Fruit fly (Drosophila melanogaster) whole organism, embryonic: ENCODE results near the gene CG31800.
A peak's percentile ranks its signal among the peaks of the same experiment; 100 is the strongest.

ENCODE experiments used
- Antp ChIP-seq: fragments of 200-800 bp; sonication (Bioruptor generic); optimal IDR thresholded peaks from 3 replicates; lab custom pipeline; 2016; ENCODE audit warnings: missing biosample characterization, missing genetic modification characterization
- Atf-2 ChIP-seq: fragments of 200-800 bp; sonication (Bioruptor generic); optimal IDR thresholded peaks from 2 replicates; lab custom pipeline; 2016; ENCODE audit warnings: missing biosample characterization, missing genetic modification characterization
- Blimp-1 ChIP-seq: fragments of 200-800 bp; sonication (Bioruptor generic); optimal IDR thresholded peaks from 3 replicates; lab custom pipeline; 2018; ENCODE audit warnings: missing biosample characterization, missing genetic modification characterization, mild to moderate bottlenecking, moderate library complexity, missing genetic modification reagents
- CG10321 ChIP-seq: fragments of 200-800 bp; sonication (Bioruptor generic); IDR thresholded peaks from 2 replicates; pipeline ENCODE4 v1.3.6; 2022; ENCODE audit warnings: missing biosample characterization, missing genetic modification characterization
- CG10543 ChIP-seq: fragments of 200-800 bp; sonication (Bioruptor generic); optimal IDR thresholded peaks from 3 replicates; lab custom pipeline; 2017; ENCODE audit warnings: missing biosample characterization, mild to moderate bottlenecking, missing genetic modification characterization, moderate library complexity
- CG10959 ChIP-seq: fragments of 200-800 bp; sonication (Bioruptor generic); IDR thresholded peaks from 2 replicates; pipeline ENCODE4 v1.3.6; 2022; ENCODE audit warnings: missing biosample characterization, missing genetic modification characterization
- CG15011 ChIP-seq: fragments of 200-800 bp; sonication (Bioruptor generic); optimal IDR thresholded peaks from 3 replicates; lab custom pipeline; 2018; ENCODE audit warnings: missing biosample characterization, mild to moderate bottlenecking, missing genetic modification characterization
- CG15269 ChIP-seq: fragments of 200-800 bp; sonication (Bioruptor generic); optimal IDR thresholded peaks from 2 replicates; lab custom pipeline; 2018; ENCODE audit warnings: missing biosample characterization, mild to moderate bottlenecking, missing genetic modification characterization, moderate library complexity
- CG15514 ChIP-seq: fragments of 200-800 bp; sonication (Bioruptor generic); optimal IDR thresholded peaks from 3 replicates; lab custom pipeline; 2017; ENCODE audit warnings: missing biosample characterization, missing genetic modification characterization, mild to moderate bottlenecking, moderate library complexity, missing genetic modification reagents
- CG18599 ChIP-seq: fragments of 200-800 bp; sonication (Bioruptor generic); optimal IDR thresholded peaks from 3 replicates; lab custom pipeline; 2017; ENCODE audit warnings: missing biosample characterization, missing genetic modification characterization, mild to moderate bottlenecking, moderate library complexity, missing genetic modification reagents
- CG2199 ChIP-seq: fragments of 200-800 bp; sonication (Bioruptor generic); IDR thresholded peaks from 3 replicates; pipeline ENCODE4 v1.3.6; 2022; ENCODE audit warnings: missing biosample characterization, missing genetic modification characterization
- CG2678 ChIP-seq: fragments of 200-800 bp; sonication (Bioruptor generic); optimal IDR thresholded peaks from 3 replicates; lab custom pipeline; 2019; ENCODE audit warnings: missing biosample characterization, mild to moderate bottlenecking, missing genetic modification characterization, moderate library complexity
- CG34376 ChIP-seq: fragments of 200-800 bp; sonication (Bioruptor generic); optimal IDR thresholded peaks from 2 replicates; lab custom pipeline; 2018; ENCODE audit warnings: missing biosample characterization, mild to moderate bottlenecking, missing genetic modification characterization
- CG6813 ChIP-seq: fragments of 200-800 bp; sonication (Bioruptor generic); optimal IDR thresholded peaks from 2 replicates; lab custom pipeline; 2017; ENCODE audit warnings: missing biosample characterization, missing genetic modification characterization, mild to moderate bottlenecking, moderate library complexity, missing genetic modification reagents
- CG7786 ChIP-seq: fragments of 200-800 bp; sonication (Bioruptor generic); optimal IDR thresholded peaks from 2 replicates; lab custom pipeline; 2016; ENCODE audit warnings: missing biosample characterization, missing genetic modification characterization
- Fer1 ChIP-seq: fragments of 200-800 bp; sonication (Bioruptor generic); optimal IDR thresholded peaks from 2 replicates; lab custom pipeline; 2017; ENCODE audit warnings: missing biosample characterization, mild to moderate bottlenecking, missing genetic modification characterization
- GATAe ChIP-seq: fragments of 200-800 bp; sonication (Bioruptor generic); conservative IDR thresholded peaks from 2 replicates; pipeline ENCODE4 v1.3.6; 2022; ENCODE audit warnings: missing biosample characterization, missing genetic modification characterization
- Hey ChIP-seq: fragments of 200-800 bp; sonication (Bioruptor generic); optimal IDR thresholded peaks from 3 replicates; lab custom pipeline; 2018; ENCODE audit warnings: missing biosample characterization, mild to moderate bottlenecking, missing genetic modification characterization
- HmgZ ChIP-seq: fragments of 200-800 bp; sonication (Bioruptor generic); optimal IDR thresholded peaks from 2 replicates; lab custom pipeline; 2018; ENCODE audit warnings: missing biosample characterization, mild to moderate bottlenecking, missing genetic modification characterization
- Hr78 ChIP-seq, 2 experiments: fragments of 200-800 bp in 1 of 2; fragments of >200 bp in 1 of 2; sonication (Bioruptor generic) in 1 of 2; optimal IDR thresholded peaks; 2 replicates each; lab custom pipeline; 2017 to 2019; ENCODE audit warnings: missing biosample characterization in 2 of 2, missing genetic modification characterization in 2 of 2, mild to moderate bottlenecking in 1 of 2, moderate library complexity in 1 of 2
- Jarid2 ChIP-seq: fragments of 200-800 bp; sonication (Bioruptor generic); optimal IDR thresholded peaks from 3 replicates; lab custom pipeline; 2017; ENCODE audit warnings: mild to moderate bottlenecking, missing biosample characterization, missing genetic modification reagents, missing genetic modification characterization
- Nf-YB ChIP-seq: fragments of 200-800 bp; sonication (Bioruptor generic); optimal IDR thresholded peaks from 3 replicates; lab custom pipeline; 2019; ENCODE audit warnings: missing biosample characterization, mild to moderate bottlenecking, missing genetic modification characterization, moderate library complexity
- Nf-YC ChIP-seq: fragments of 200-800 bp; optimal IDR thresholded peaks from 3 replicates; lab custom pipeline; 2019; ENCODE audit warnings: missing biosample characterization, mild to moderate bottlenecking, missing genetic modification characterization, moderate library complexity
- Pdp1 ChIP-seq, 2 experiments: fragments of 200-800 bp; sonication (Bioruptor generic); optimal IDR thresholded peaks; 3 replicates each; lab custom pipeline; 2016; ENCODE audit warnings: missing biosample characterization in 2 of 2, missing genetic modification characterization in 2 of 2, mild to moderate bottlenecking in 1 of 2, moderate library complexity in 1 of 2
- cg ChIP-seq: fragments of 200-800 bp; sonication (Bioruptor generic); optimal IDR thresholded peaks from 3 replicates; lab custom pipeline; 2019; ENCODE audit warnings: missing biosample characterization, mild to moderate bottlenecking, missing genetic modification characterization, moderate library complexity
- chinmo ChIP-seq: fragments of 200-800 bp; sonication (Bioruptor generic); IDR thresholded peaks from 4 replicates; pipeline ENCODE4 v1.3.6; 2022; ENCODE audit warnings: missing biosample characterization, missing genetic modification characterization; ENCODE audit not compliant: partially characterized antibody
- exex ChIP-seq: fragments of 200-800 bp; sonication (Bioruptor generic); optimal IDR thresholded peaks from 4 replicates; lab custom pipeline; 2018; ENCODE audit warnings: missing biosample characterization, mild to moderate bottlenecking, missing genetic modification characterization, moderate library complexity
- lab ChIP-seq: fragments of 200-800 bp; sonication (Bioruptor generic); optimal IDR thresholded peaks from 3 replicates; lab custom pipeline; 2017; ENCODE audit warnings: missing biosample characterization, missing genetic modification characterization, mild to moderate bottlenecking, moderate library complexity, missing genetic modification reagents
- lola ChIP-seq, 3 experiments: fragments of >200 bp in 2 of 3; fragments of 200-800 bp in 1 of 3; sonication (Bioruptor generic) in 1 of 3; optimal IDR thresholded peaks; 2 replicates each; lab custom pipeline; 2017 to 2019; ENCODE audit warnings: missing biosample characterization in 3 of 3, missing genetic modification characterization in 3 of 3, mild to moderate bottlenecking in 1 of 3, moderate library complexity in 1 of 3
- mirr ChIP-seq: fragments of 200-800 bp; sonication (Bioruptor generic); optimal IDR thresholded peaks from 3 replicates; lab custom pipeline; 2018; ENCODE audit warnings: missing biosample characterization, mild to moderate bottlenecking, missing genetic modification characterization
- otp ChIP-seq: fragments of 200-800 bp; sonication (Bioruptor generic); IDR thresholded peaks from 3 replicates; pipeline ENCODE4, ENCODE4 v1.3.6; 2022; ENCODE audit warnings: missing biosample characterization, missing genetic modification characterization
- sd ChIP-seq: fragments of 200-800 bp; sonication (Bioruptor generic); optimal IDR thresholded peaks from 3 replicates; lab custom pipeline; 2018; ENCODE audit warnings: missing biosample characterization, mild to moderate bottlenecking, missing genetic modification characterization, moderate library complexity
- seq ChIP-seq: fragments of 200-800 bp; sonication (Bioruptor generic); IDR thresholded peaks from 2 replicates; pipeline ENCODE4 v1.3.6; 2022; ENCODE audit warnings: missing biosample characterization, missing genetic modification characterization
- so ChIP-seq: fragments of 200-800 bp; sonication (Bioruptor generic); IDR thresholded peaks from 3 replicates; pipeline ENCODE4 v1.3.6; 2022; ENCODE audit warnings: missing biosample characterization, missing genetic modification characterization
- sqz ChIP-seq: fragments of 200-800 bp; sonication (Bioruptor generic); optimal IDR thresholded peaks from 3 replicates; lab custom pipeline; 2018; ENCODE audit warnings: missing biosample characterization, mild to moderate bottlenecking, missing genetic modification characterization
- sug ChIP-seq: fragments of 200-800 bp; optimal IDR thresholded peaks from 2 replicates; lab custom pipeline; 2019; ENCODE audit warnings: missing biosample characterization, mild to moderate bottlenecking, missing genetic modification characterization, moderate library complexity
- zen ChIP-seq: fragments of 200-800 bp; sonication (Bioruptor generic); optimal IDR thresholded peaks from 3 replicates; lab custom pipeline; 2018; ENCODE audit warnings: missing biosample characterization, mild to moderate bottlenecking, missing genetic modification characterization, moderate library complexity

The CG31800 gene

DNA sequence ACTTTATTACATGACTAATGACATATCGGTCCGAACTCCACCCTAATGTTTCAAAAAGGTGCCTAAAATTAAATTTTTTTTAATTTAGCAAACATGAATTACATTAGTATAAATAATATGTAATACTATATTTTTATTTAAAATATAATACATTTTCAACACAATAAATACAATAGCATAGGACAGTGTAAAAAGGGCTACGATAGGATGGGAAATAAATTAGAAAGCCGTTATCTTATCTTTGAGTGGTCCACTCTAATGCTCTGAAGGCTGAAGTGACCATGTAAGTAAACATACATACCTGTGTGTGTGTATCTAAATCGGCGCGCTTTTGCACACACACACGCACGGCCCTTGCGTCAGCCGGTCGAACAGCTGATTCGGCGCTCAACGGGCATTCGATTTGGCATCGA is 31.4 kb downstream of the CG31800 start, which contains the start of gene CG31793 (continued):
- TF ChIP-seq CG15514 (GFP tag; lab: Kevin White, UChicago), result peak; percentile 59

DNA sequence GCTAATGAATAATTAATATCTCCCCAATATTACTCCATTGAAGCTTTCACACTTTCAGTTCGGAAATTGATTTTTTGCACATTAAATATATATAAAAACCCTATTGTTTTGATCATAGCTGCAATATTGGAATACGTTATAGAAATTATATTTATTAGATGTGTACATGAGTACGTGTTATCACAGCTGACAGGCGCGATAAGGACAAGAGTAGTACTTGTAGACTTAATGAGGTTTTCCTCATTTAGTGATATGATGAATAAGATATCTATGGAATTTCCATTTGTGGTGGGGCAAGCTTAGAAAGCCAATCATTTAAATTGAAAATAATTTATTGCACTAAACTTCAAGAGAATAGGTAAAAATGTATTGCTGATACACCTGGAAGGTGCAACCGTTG is 31.9 kb downstream of the CG31800 start:
- peak; percentile 62 for TF ChIP-seq mirr
- TF ChIP-seq CG10321, result no peak
- no peak for TF ChIP-seq Blimp-1
- TF ChIP-seq exex (tag; lab: Kevin White, UChicago), result peak; percentile 66

DNA sequence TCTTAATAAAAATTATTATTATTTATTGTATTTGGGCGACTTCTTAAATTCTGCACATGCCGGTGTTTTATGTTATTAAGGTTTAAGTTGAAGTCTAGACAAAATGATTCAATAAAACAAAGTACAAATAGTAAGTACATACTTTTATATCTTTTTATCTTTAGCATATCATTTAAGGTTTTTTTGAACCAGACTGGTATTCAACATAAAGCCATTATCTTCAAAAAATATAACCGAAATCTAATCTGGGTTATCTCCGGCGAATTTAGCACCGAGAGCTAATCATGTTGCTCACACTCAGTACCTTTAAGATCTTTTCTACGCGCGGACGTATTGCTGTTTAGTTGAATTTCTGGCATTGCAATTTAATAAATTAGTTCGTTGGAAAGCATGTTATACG is 37.2 kb downstream of the CG31800 start, which contains the start of gene CG31792:
Gene CG31792 (plus strand): TSS at position 301 of the 400 bp plus-strand sequence.
- TF ChIP-seq exex (tag; lab: Kevin White, UChicago) (peak; percentile 48), CG34376 (peak; percentile 12), sqz (GFP tag; lab: Kevin White, UChicago) (no peak), CG10959 (GFP tag; lab: Robert Waterston, UW) (no peak), CG15269 (peak; percentile 18), CG2678 (tag; lab: Kevin White, UChicago) (peak; percentile 3), zen (tag; lab: Kevin White, UChicago) (no peak), sd (tag; lab: Kevin White, UChicago) (peak; percentile 4)

DNA sequence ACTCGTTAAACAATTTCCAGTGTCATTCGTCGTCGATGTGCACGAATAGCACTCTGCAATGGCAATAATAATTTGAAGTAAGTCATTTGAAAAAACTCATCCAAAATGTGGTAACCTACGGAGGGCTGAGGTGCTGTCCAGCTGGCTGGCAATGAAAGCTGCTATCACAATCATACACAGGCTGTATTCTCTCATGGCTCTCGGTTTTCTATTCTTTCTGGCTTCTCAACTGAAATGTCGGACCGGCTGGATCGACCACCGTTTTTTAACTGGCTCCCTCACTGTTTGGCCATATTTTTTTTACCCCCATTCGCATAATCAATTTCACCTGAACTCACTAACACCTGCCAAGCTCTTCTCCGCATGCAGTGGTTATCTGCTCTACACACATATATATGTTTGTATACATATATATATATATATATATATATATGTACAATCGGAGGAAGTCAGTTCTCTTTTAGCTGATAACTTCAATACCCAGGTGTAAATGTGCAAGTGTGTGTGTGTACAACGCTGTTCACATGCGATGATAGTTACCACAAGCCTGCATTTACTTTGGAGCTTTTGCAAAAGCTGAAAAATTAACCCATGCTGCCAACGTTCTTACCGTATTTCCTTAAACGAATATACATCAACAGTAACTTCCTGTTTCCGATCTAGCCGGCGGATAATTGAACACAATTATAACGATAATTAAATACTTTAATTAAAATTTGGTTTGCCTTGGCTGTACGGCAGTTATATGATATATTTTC is 38.5 kb downstream of the CG31800 start, which contains the start of gene CG10650:
Gene CG10650 (minus strand): TSS at position 275 of the 758 bp plus-strand sequence.
- TF ChIP-seq Jarid2 (GFP tag; lab: Kevin White, UChicago) (peak; percentile 62), GATAe (GFP tag; lab: Robert Waterston, UW) (peak; percentile 37), sug (tag; lab: Kevin White, UChicago) (peak; percentile 73), CG2199 (GFP tag; lab: Robert Waterston, UW) (0 out of 3 replicates have a peak, but pooled peaks have one; percentile 34), CG18599 (GFP tag; lab: Kevin White, UChicago) (peak; percentile 13), CG7786 (GFP tag; lab: Kevin White, UChicago) (no peak), chinmo (GFP tag; lab: Robert Waterston, UW) (peak; percentile 78; the same call in 2 of the 4 replicates), Hr78 (GFP tag; optimal IDR thresholded peaks at IDR 0.05; lab: Kevin White, UChicago) (peak in 1 of 2 experiments; percentile 15), Nf-YC (peak; percentile 12), Hey (tag; lab: Kevin White, UChicago) (peak; percentile 36), Nf-YB (GFP tag; lab: Kevin White, UChicago) (peak; percentile 10), lab (peak; percentile 47), HmgZ (tag; lab: Kevin White, UChicago) (peak; percentile 29), exex (tag; lab: Kevin White, UChicago) (peak; percentile 39), CG6813 (GFP tag; lab: Kevin White, UChicago) (peak; percentile 5), CG34376 (peak; percentile 17), otp (GFP tag; lab: Robert Waterston, UW) (0 out of 3 replicates have a peak, but pooled peaks have one; percentile 19), Pdp1 (GFP tag; optimal IDR thresholded peaks at IDR 0.05; lab: Kevin White, UChicago) (peak in 1 of 2 experiments; percentile 34), sqz (GFP tag; lab: Kevin White, UChicago) (peak; percentile 61), Fer1 (GFP tag; lab: Kevin White, UChicago) (no peak), CG10543 (GFP tag; lab: Kevin White, UChicago) (peak; percentile 64), seq (GFP tag; lab: Robert Waterston, UW) (no peak), CG15011 (GFP tag; lab: Kevin White, UChicago) (no peak), Atf-2 (no peak), Antp (no peak), cg (GFP tag; lab: Kevin White, UChicago) (peak; percentile 67), lola (GFP tag; optimal IDR thresholded peaks at IDR 0.05; lab: Kevin White, UChicago) (no peak), so (GFP tag; lab: Robert Waterston, UW) (no peak)
